Worm (Caenorhabditis elegans) whole organism, midembryonic: ENCODE data around the gene gta-1.
A peak's percentile ranks its signal among the peaks of the same experiment; 100 is the strongest.

Source experiments
- T22C8.4 ChIP-seq: fragments of 200-800 bp; sonication (Bioruptor generic); IDR thresholded peaks from 2 replicates; pipeline ENCODE4 v1.3.6; 2022; ENCODE audit warnings: missing genetic modification characterization, missing compliant biosample characterization
- cog-1 ChIP-seq: sonication (generic microtip); optimal IDR thresholded peaks from 2 replicates; lab custom pipeline; 2016; ENCODE audit warnings: missing genetic modification characterization, missing compliant biosample characterization
- flt-1 ChIP-seq: fragments of 200-800 bp; sonication (Bioruptor generic); IDR thresholded peaks from 2 replicates; pipeline ENCODE4 v1.3.6; 2022; ENCODE audit warnings: missing genetic modification characterization, missing compliant biosample characterization
- klf-2 ChIP-seq: fragments of 200-800 bp; sonication (Bioruptor generic); conservative IDR thresholded peaks from 2 replicates; pipeline ENCODE4 v1.3.6; 2022; ENCODE audit warnings: missing genetic modification reagents, missing genetic modification characterization, missing compliant biosample characterization
- med-1 ChIP-seq: sonication (generic microtip); optimal IDR thresholded peaks from 2 replicates; lab custom pipeline; 2017; ENCODE audit warnings: missing genetic modification characterization, mild to moderate bottlenecking, missing compliant biosample characterization, antibody characterized with exemption, missing genetic modification reagents; ENCODE audit not compliant: insufficient read depth
- ref-1 ChIP-seq: fragments of 200-800 bp; sonication (Bioruptor generic); conservative IDR thresholded peaks from 2 replicates; pipeline ENCODE4 v1.3.6; 2022; ENCODE audit warnings: missing genetic modification reagents, missing genetic modification characterization, missing compliant biosample characterization
- tab-1 ChIP-seq: fragments of 200-800 bp; sonication (Bioruptor generic); IDR thresholded peaks from 2 replicates; pipeline ENCODE4 v1.3.6; 2022; ENCODE audit warnings: missing genetic modification characterization, missing compliant biosample characterization
- ztf-23 ChIP-seq: fragments of 200-800 bp; sonication (Bioruptor generic); IDR thresholded peaks from 2 replicates; pipeline ENCODE4 v1.3.6; 2022; ENCODE audit warnings: missing genetic modification reagents, missing genetic modification characterization, missing compliant biosample characterization
- ztf-29 ChIP-seq: fragments of 200-800 bp; sonication (Bioruptor generic); IDR thresholded peaks from 2 replicates; pipeline ENCODE4 v1.3.6; 2022; ENCODE audit warnings: missing genetic modification reagents, missing genetic modification characterization, missing compliant biosample characterization

gta-1 gene

DNA sequence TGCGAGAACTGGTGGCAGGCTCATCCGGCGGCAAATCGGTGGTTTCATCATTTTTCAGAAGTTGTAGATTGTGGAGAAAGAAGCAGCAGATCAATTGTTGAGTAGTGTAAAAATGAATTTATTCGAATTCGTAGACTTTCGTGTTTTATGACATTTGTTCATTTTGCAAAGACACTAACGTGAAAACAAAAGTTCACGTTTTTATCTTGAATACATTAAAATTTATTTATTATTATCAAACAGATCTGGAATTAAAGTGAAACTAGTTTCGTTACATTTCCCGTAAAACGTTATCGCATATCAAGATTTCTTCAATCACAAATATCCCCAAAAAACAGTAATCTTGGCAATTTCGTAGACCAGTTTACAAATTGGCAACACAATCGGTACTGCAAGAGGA, 33.6 kb upstream of the gta-1 start, which contains the start of gene T14G10.8:
TSS of gene T14G10.8 (minus strand) at position 101 of the 400 bp plus-strand sequence.
- no peak for TF ChIP-seq ztf-23
- no peak for TF ChIP-seq tab-1
- no peak for TF ChIP-seq ztf-29
- no peak for TF ChIP-seq cog-1
- TF ChIP-seq T22C8.4 (GFP tag; lab: Robert Waterston, UW) = no peak
- TF ChIP-seq ref-1 (GFP tag; lab: Robert Waterston, UW) = no peak
- no peak for TF ChIP-seq klf-2 (GFP tag; lab: Robert Waterston, UW)

DNA sequence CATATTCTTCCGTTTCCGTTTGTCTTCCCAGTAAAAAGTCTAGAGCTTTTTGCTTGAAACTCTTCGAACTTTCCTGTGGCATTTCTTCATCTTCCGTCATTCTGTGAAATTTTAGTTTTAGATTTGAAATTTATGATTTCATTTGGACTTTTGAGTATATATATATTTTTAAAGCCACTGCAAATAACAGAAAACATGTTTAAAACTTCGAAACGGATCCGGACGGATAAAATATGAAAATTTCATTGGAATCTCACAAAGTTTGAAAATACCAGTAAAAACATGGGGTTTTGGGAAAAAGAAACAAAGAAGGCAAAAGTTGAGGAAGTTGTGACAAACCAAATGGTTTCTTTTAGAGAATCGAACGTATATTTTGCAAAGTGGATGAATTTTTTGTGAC, 31.5 kb upstream of the gta-1 start, which contains the start of gene pigs-1:
TSS of gene pigs-1 (minus strand) at position 101 of the 400 bp plus-strand sequence.
- TF ChIP-seq flt-1 (GFP tag; lab: Robert Waterston, UW) (no peak), ref-1 (GFP tag; lab: Robert Waterston, UW) (no peak), ztf-29 (no peak), ztf-23 (no peak), klf-2 (GFP tag; lab: Robert Waterston, UW) (no peak), med-1 (GFP tag; lab: Kevin White, UChicago) (no peak), T22C8.4 (GFP tag; lab: Robert Waterston, UW) (no peak)

DNA sequence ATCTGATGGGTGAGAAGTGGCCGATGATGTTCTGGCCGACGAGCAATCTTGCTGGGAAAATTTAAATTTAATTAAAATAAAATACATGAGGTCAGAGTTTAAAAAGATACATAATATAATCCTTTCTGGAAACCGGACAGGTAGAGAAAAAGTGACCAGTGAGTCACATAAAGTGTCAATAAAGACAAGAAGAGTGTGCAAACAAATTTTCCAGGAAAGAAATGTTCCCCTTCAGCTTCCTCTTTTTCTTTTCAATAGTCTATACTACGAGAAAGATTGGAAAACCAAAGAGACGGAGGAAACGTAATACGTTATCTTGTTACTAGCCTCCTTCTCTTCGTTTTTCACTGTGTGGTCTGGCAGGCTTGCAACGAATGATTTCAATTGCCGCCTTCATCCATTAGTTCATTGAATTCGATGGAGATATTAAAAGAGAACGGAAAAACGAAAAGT, 29.9 kb upstream of the gta-1 start, which contains the start of gene tsp-12:
TSS of gene tsp-12 (minus strand) at position 51 of the 453 bp plus-strand sequence.
- TF ChIP-seq T22C8.4 (GFP tag; lab: Robert Waterston, UW) (no peak), tab-1 (no peak)

DNA sequence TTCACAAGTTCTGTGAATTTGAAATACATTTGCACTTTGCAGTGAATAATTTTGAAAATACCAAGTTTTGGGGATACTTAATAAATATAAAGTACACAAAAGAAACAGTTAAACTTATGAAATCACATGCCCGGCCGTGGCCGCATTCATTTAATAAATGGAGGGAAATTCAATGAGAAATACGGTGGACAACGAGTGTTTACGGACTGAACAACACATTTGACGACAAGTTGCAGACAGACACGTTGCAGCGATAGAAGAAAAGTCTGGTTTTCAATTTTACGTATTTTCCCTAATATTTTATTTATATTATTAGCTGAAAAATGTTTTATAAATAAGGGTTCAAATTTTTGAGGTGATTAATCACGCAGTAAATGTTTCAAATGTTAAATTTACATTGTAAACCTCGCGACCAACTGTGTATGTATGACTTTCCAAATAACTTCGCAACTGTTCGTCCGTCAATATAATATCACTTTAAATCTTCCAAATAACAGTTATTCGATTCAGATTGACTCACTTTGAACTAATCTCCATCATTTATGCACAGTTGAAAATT, 28.9 kb upstream of the gta-1 start, which contains the start of gene copg-1:
TSS of gene copg-1 (plus strand) at position 509 of the 559 bp plus-strand sequence.
- no peak for TF ChIP-seq cog-1
- no peak for TF ChIP-seq ztf-29
- TF ChIP-seq klf-2 (GFP tag; lab: Robert Waterston, UW) = no peak
- no peak for TF ChIP-seq flt-1 (GFP tag; lab: Robert Waterston, UW)
- TF ChIP-seq ztf-23 = no peak
- no peak for TF ChIP-seq med-1 (GFP tag; lab: Kevin White, UChicago)
- TF ChIP-seq tab-1 = no peak
- TF ChIP-seq ref-1 (GFP tag; lab: Robert Waterston, UW) = no peak
- no peak for TF ChIP-seq T22C8.4 (GFP tag; lab: Robert Waterston, UW)

DNA sequence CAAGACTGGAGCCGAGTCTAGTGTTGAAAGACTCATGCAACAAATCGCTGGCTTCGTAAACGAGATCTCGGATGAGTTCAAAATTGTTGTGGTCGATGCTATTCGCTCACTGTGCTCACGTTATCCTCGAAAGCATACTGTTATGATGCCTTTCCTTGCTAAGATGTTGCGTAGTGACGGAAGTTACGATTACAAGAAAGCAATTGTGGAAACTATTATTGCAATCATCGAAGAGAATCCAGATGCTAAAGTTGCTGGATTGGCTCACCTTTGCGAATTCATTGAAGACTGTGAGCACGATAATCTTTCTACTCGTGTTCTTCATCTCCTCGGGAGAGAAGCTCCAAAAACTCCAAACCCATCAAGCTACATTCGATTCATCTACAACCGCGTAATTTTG, 27.0 kb upstream of the gta-1 start:
- TF ChIP-seq klf-2 (GFP tag; lab: Robert Waterston, UW) (no peak), tab-1 (no peak), ztf-23 (no peak), ztf-29 (no peak), cog-1 (no peak), T22C8.4 (GFP tag; lab: Robert Waterston, UW) (no peak)

DNA sequence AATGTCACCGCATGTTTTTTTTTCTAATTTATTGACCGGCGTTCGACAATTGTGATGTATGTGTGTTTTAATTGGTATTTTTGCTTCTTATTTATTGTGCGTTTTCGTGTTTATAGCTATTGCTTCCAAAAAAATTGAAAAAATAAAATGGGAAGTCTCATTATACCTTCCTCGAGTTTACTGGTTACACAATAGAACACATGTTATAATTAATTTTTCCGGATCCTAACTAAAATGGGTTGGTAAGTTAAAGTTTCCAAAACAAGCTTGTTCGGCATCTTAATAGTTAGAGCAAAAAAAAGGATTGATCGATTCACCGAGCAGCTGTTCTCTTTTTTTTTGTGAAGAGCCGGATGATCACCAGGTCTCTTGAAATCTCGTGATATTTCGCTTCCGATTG, 25.0 kb upstream of the gta-1 start, which contains the start of gene ttr-54:
TSS of gene ttr-54 (plus strand) at position 301 of the 400 bp plus-strand sequence.
- TF ChIP-seq T22C8.4 (GFP tag; lab: Robert Waterston, UW) (no peak), klf-2 (GFP tag; lab: Robert Waterston, UW) (no peak), ref-1 (GFP tag; lab: Robert Waterston, UW) (no peak), ztf-29 (no peak), med-1 (GFP tag; lab: Kevin White, UChicago) (no peak)

DNA sequence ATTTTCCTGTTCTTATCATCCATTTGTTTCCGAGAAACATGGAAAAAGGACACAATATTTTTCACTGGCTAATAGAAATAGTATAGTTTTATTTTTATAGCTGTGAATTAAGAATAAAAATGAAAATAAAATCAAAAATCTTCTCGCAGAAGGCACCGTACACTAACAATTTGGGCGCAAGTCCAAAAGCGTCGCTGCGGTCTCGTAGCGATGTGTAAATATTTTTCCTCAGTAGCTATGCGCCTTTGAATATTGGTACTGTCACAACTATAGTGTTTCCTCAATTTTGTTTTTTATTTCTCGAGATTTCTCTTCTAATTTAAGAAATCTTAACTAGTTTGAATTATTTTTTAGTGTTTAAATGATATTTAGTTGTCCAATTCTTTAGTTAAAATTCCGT, 23.4 kb upstream of the gta-1 start:
- TF ChIP-seq tab-1 (no peak), med-1 (GFP tag; lab: Kevin White, UChicago) (no peak), ref-1 (GFP tag; lab: Robert Waterston, UW) (no peak), cog-1 (no peak), T22C8.4 (GFP tag; lab: Robert Waterston, UW) (no peak), ztf-23 (no peak), ztf-29 (no peak), klf-2 (GFP tag; lab: Robert Waterston, UW) (no peak), flt-1 (GFP tag; lab: Robert Waterston, UW) (no peak)

DNA sequence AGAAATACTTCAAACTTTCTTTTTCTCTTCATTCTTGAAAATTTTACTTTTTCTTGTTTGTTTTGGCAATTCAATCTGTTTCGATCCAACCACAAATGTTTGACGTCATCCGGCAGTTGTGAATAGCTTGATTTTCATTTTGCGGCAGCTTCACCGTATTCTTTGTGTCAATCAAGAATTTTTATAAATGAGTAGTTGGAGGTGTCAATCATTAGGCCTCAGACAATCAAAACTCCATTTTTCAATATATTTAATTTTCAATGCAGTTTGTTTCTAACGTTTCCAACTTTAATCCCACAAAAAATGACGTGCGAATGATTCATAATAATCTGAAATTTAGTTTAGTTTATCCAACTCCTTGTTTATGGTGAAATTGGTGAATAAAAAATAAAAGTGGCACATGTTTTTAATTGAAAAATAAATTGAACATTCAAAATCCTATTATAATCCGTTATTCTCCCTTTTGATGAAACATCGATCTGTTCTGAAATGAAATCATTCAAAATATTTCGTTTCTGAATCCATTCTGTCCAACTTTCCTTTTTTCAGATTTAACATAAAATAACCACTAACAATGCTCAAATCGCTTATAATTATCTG, 22.9 kb upstream of the gta-1 start, which contains the start of gene ttr-53:
TSS of gene ttr-53 (plus strand) at position 550 of the 600 bp plus-strand sequence.
- TF ChIP-seq T22C8.4 (GFP tag; lab: Robert Waterston, UW) (no peak), ztf-29 (no peak), cog-1 (no peak), tab-1 (no peak), flt-1 (GFP tag; lab: Robert Waterston, UW) (no peak), med-1 (GFP tag; lab: Kevin White, UChicago) (no peak), ref-1 (GFP tag; lab: Robert Waterston, UW) (no peak), klf-2 (GFP tag; lab: Robert Waterston, UW) (no peak), ztf-23 (no peak)

DNA sequence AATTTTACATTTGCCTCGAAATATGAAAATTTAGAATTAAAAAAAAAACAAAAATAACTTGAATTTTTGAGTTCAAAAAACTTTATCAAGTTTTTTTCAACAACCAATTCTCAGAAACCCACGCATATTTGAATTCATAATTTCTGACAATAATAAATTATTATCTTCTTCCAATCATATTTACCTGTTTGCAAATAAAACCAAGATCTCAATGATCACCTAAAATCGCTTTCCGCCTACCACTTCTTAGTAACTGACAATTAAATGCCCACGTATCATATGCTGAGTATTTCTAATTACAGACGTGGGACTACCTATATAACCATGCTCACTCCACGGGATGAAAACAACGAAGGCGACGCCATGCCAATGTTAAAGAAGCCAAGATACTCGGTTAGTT, 18.8 kb upstream of the gta-1 start, which contains the start of gene pps-1:
TSS of gene pps-1 (plus strand) at position 301 of the 400 bp plus-strand sequence.
- no peak for TF ChIP-seq tab-1
- no peak for TF ChIP-seq klf-2 (GFP tag; lab: Robert Waterston, UW)
- TF ChIP-seq ref-1 (GFP tag; lab: Robert Waterston, UW) = no peak
- no peak for TF ChIP-seq ztf-29
- no peak for TF ChIP-seq T22C8.4 (GFP tag; lab: Robert Waterston, UW)
- TF ChIP-seq cog-1 = no peak
- TF ChIP-seq med-1 (GFP tag; lab: Kevin White, UChicago) = no peak
- TF ChIP-seq ztf-23 = no peak
- no peak for TF ChIP-seq flt-1 (GFP tag; lab: Robert Waterston, UW)

DNA sequence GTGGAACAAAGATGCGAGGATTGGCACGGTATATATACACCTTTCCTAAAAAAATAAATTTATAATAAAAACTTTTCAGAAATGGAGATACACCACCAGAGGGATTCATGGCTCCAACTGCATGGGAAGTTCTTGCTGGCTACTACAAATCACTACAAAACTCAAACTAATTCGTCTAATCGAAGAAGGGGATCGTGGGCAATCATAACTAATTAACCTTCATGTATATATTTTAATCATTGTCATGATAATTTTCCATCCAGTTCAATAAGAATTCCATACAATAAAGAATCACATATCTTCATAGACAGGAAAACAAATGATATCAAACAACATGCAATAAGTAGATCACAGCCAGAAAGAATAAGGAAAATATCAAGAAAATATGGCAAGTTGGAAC, 16.4 kb upstream of the gta-1 start:
- TF ChIP-seq cog-1 (no peak), flt-1 (GFP tag; lab: Robert Waterston, UW) (0 out of 2 replicates have a peak, but pooled peaks have one; percentile 12)
